Worm (Caenorhabditis elegans) whole organism, L2 larva: Measurements from ENCODE around the gene cyy-1.

ENCODE experiments used
- ceh-82 ChIP-seq: fragments of 150-350 bp; optimal IDR thresholded peaks from 2 replicates; lab custom pipeline; 2014; ENCODE audit warnings: missing biosample characterization, missing genetic modification characterization
- lsy-2 ChIP-seq, 2 experiments: fragments of 150-350 bp in 1 of 2; sonication (generic microtip) in 1 of 2; optimal IDR thresholded peaks; 2 replicates each; lab custom pipeline; 2014 to 2017; ENCODE audit warnings: missing biosample characterization in 2 of 2, missing genetic modification characterization in 2 of 2
- ztf-11 ChIP-seq: sonication (generic microtip); optimal IDR thresholded peaks from 2 replicates; lab custom pipeline; 2017; ENCODE audit warnings: missing biosample characterization, missing genetic modification characterization

- TF ChIP-seq ztf-11 (tag; lab: Kevin White, UChicago) (no peak), ceh-82 (tag; lab: Kevin White, UChicago) (no peak), lsy-2 (tag; optimal IDR thresholded peaks at IDR 0.05; lab: Kevin White, UChicago) (no peak)
Measured at ce11 chrIII:8457605-8458004, 51.9 kb downstream of the cyy-1 start.
